Worm (Caenorhabditis elegans) whole organism, young adult: ENCODE measurements around the gene F41G3.20.
A peak's percentile ranks its signal among the peaks of the same experiment; 100 is the strongest.

Experiments used
- B0336.3 ChIP-seq: fragments of 200-800 bp; sonication (Bioruptor generic); IDR thresholded peaks from 2 replicates; pipeline ENCODE4 v1.3.6; 2022; ENCODE audit warnings: missing genetic modification characterization, missing compliant biosample characterization
- D2030.7 ChIP-seq: fragments of 200-800 bp; sonication (Bioruptor generic); IDR thresholded peaks from 2 replicates; pipeline ENCODE4 v1.3.6; 2022; ENCODE audit warnings: missing genetic modification reagents, missing genetic modification characterization, missing compliant biosample characterization
- F33H1.4 ChIP-seq: fragments of 200-800 bp; sonication (Bioruptor generic); IDR thresholded peaks from 2 replicates; pipeline ENCODE4 v1.3.6; 2022; ENCODE audit warnings: missing genetic modification reagents, missing genetic modification characterization, missing compliant biosample characterization
- F52B5.7 ChIP-seq: sonication (generic microtip); optimal IDR thresholded peaks from 2 replicates; lab custom pipeline; 2016; ENCODE audit warnings: mild to moderate bottlenecking, missing genetic modification characterization, missing compliant biosample characterization
- Y53F4B.3 ChIP-seq: fragments of 200-800 bp; sonication (Bioruptor generic); IDR thresholded peaks from 2 replicates; pipeline ENCODE4 v1.3.6; 2022; ENCODE audit warnings: missing genetic modification reagents, missing genetic modification characterization, missing compliant biosample characterization
- Y53G8AR.9 ChIP-seq: fragments of 200-800 bp; sonication (Bioruptor generic); conservative IDR thresholded peaks from 2 replicates; pipeline ENCODE4 v1.3.6; 2022; ENCODE audit warnings: missing genetic modification reagents, missing genetic modification characterization, missing compliant biosample characterization
- Y56A3A.18 ChIP-seq: fragments of 200-800 bp; sonication (Bioruptor generic); IDR thresholded peaks from 2 replicates; pipeline ENCODE4 v1.3.6; 2022; ENCODE audit warnings: missing genetic modification reagents, missing genetic modification characterization, missing compliant biosample characterization
- Y67H2A.10 ChIP-seq: fragments of 200-800 bp; sonication (Bioruptor generic); conservative IDR thresholded peaks from 2 replicates; pipeline ENCODE4 v1.3.6; 2022; ENCODE audit warnings: missing genetic modification reagents, missing genetic modification characterization, missing compliant biosample characterization
- aptf-2 ChIP-seq: fragments of 200-800 bp; sonication (Bioruptor generic); conservative IDR thresholded peaks from 2 replicates; pipeline ENCODE4 v1.3.6; 2022; ENCODE audit warnings: missing genetic modification reagents, missing genetic modification characterization, missing compliant biosample characterization
- attf-3 ChIP-seq: fragments of 200-800 bp; sonication (Bioruptor generic); conservative IDR thresholded peaks from 2 replicates; pipeline ENCODE4 v1.3.6; 2022; ENCODE audit warnings: missing genetic modification reagents, missing genetic modification characterization, missing compliant biosample characterization
- attf-5 ChIP-seq: fragments of 200-800 bp; sonication (Bioruptor generic); optimal IDR thresholded peaks from 2 replicates; lab custom pipeline; 2018; ENCODE audit warnings: mild to moderate bottlenecking, missing genetic modification characterization, missing compliant biosample characterization
- ccch-3 ChIP-seq: fragments of 200-800 bp; sonication (Bioruptor generic); optimal IDR thresholded peaks from 2 replicates; lab custom pipeline; 2018; ENCODE audit warnings: mild to moderate bottlenecking, missing genetic modification characterization, missing compliant biosample characterization
- cebp-1 ChIP-seq, 2 experiments: fragments of 200-800 bp in 1 of 2; sonication (Bioruptor generic) in 1 of 2; sonication (generic microtip) in 1 of 2; IDR thresholded peaks in 1 of 2; optimal IDR thresholded peaks in 1 of 2; 2 replicates each; pipeline versions ENCODE4 v1.3.6 to Lab custom; 2017 to 2022; ENCODE audit warnings: missing compliant biosample characterization in 2 of 2, missing genetic modification characterization in 2 of 2, mild to moderate bottlenecking in 1 of 2, missing genetic modification reagents in 1 of 2, moderate library complexity in 1 of 2
- cebp-2 ChIP-seq: fragments of 200-800 bp; sonication (Bioruptor generic); IDR thresholded peaks from 2 replicates; pipeline ENCODE4 v1.3.6; 2022; ENCODE audit warnings: missing genetic modification characterization, missing compliant biosample characterization
- ceh-100 ChIP-seq: fragments of 200-800 bp; sonication (Bioruptor generic); IDR thresholded peaks from 2 replicates; pipeline ENCODE4 v1.3.6; 2022; ENCODE audit warnings: missing genetic modification reagents, missing genetic modification characterization, missing compliant biosample characterization
- ceh-27 ChIP-seq: fragments of 200-800 bp; sonication (Bioruptor generic); optimal IDR thresholded peaks from 2 replicates; lab custom pipeline; 2018; ENCODE audit warnings: mild to moderate bottlenecking, missing genetic modification characterization, moderate library complexity, missing compliant biosample characterization
- ceh-91 ChIP-seq: fragments of 200-800 bp; sonication (Bioruptor generic); IDR thresholded peaks from 2 replicates; pipeline ENCODE4 v1.3.6; 2022; ENCODE audit warnings: missing genetic modification reagents, missing genetic modification characterization, missing compliant biosample characterization
- efl-1 ChIP-seq: fragments of 150-350 bp; optimal IDR thresholded peaks from 2 replicates; lab custom pipeline; 2014; ENCODE audit warnings: missing biosample characterization, missing genetic modification reagents, missing genetic modification characterization
- ets-4 ChIP-seq: fragments of 200-800 bp; sonication (Bioruptor generic); optimal IDR thresholded peaks from 2 replicates; lab custom pipeline; 2018; ENCODE audit warnings: mild to moderate bottlenecking, missing genetic modification characterization, missing compliant biosample characterization
- gei-17 ChIP-seq: fragments of 200-800 bp; sonication (Bioruptor generic); optimal IDR thresholded peaks from 2 replicates; lab custom pipeline; 2018; ENCODE audit warnings: mild to moderate bottlenecking, missing genetic modification characterization, missing compliant biosample characterization
- him-1 ChIP-seq: sonication (generic microtip); optimal IDR thresholded peaks from 2 replicates; lab custom pipeline; 2016; ENCODE audit warnings: missing genotype, missing genetic modification reagents, missing genetic modification characterization, missing compliant biosample characterization
- hmg-1.2 ChIP-seq: fragments of 200-800 bp; sonication (Bioruptor generic); IDR thresholded peaks from 2 replicates; pipeline ENCODE4 v1.3.6; 2022; ENCODE audit warnings: missing genetic modification reagents, missing genetic modification characterization, missing compliant biosample characterization
- hmg-20 ChIP-seq: fragments of 200-800 bp; sonication (Bioruptor generic); IDR thresholded peaks from 2 replicates; pipeline ENCODE4 v1.3.6; 2022; ENCODE audit warnings: missing genetic modification reagents, missing genetic modification characterization, missing compliant biosample characterization
- let-607 ChIP-seq, 2 experiments: fragments of 200-800 bp in 1 of 2; sonication (Bioruptor generic) in 1 of 2; sonication (generic microtip) in 1 of 2; optimal IDR thresholded peaks; 2 replicates each; lab custom pipeline; 2016 to 2018; ENCODE audit warnings: mild to moderate bottlenecking in 2 of 2, missing compliant biosample characterization in 2 of 2, missing genetic modification characterization in 2 of 2, moderate library complexity in 2 of 2, missing genotype in 1 of 2
- lin-26 ChIP-seq: fragments of 200-800 bp; sonication (Bioruptor generic); IDR thresholded peaks from 2 replicates; pipeline ENCODE4 v1.3.6; 2022; ENCODE audit warnings: missing genetic modification reagents, missing genetic modification characterization, missing compliant biosample characterization
- lin-35 ChIP-seq, 3 experiments: fragments of 150-350 bp in 2 of 3; sonication (generic microtip) in 1 of 3; optimal IDR thresholded peaks; 2 replicates each; lab custom pipeline; 2014 to 2018; ENCODE audit warnings: missing biosample characterization in 3 of 3, missing genetic modification characterization in 3 of 3, missing genetic modification reagents in 3 of 3
- lin-40 ChIP-seq: sonication (generic microtip); optimal IDR thresholded peaks from 2 replicates; lab custom pipeline; 2016; ENCODE audit warnings: missing genetic modification characterization, mild to moderate bottlenecking, missing compliant biosample characterization, missing genotype, missing genetic modification reagents
- mcd-1 ChIP-seq: fragments of 200-800 bp; sonication (Bioruptor generic); IDR thresholded peaks from 2 replicates; pipeline ENCODE4 v1.3.6; 2022; ENCODE audit warnings: missing genetic modification reagents, missing genetic modification characterization, missing compliant biosample characterization
- mel-28 ChIP-seq: sonication (generic microtip); optimal IDR thresholded peaks from 2 replicates; lab custom pipeline; 2016; ENCODE audit warnings: borderline replicate concordance, mild to moderate bottlenecking, missing genetic modification characterization, missing compliant biosample characterization
- nfya-2 ChIP-seq: fragments of 200-800 bp; sonication (Bioruptor generic); IDR thresholded peaks from 2 replicates; pipeline ENCODE4 v1.3.6; 2022; ENCODE audit warnings: missing genetic modification reagents, missing genetic modification characterization, missing compliant biosample characterization
- nhr-90 ChIP-seq: sonication (generic microtip); optimal IDR thresholded peaks from 2 replicates; lab custom pipeline; 2016; ENCODE audit warnings: missing genotype, mild to moderate bottlenecking, missing genetic modification characterization, missing compliant biosample characterization
- pbrm-1 ChIP-seq: fragments of 200-800 bp; sonication (Bioruptor generic); IDR thresholded peaks from 2 replicates; pipeline ENCODE4 v1.3.6; 2022; ENCODE audit warnings: missing genetic modification reagents, missing genetic modification characterization, missing compliant biosample characterization
- snpc-1.1 ChIP-seq: sonication (generic microtip); optimal IDR thresholded peaks from 2 replicates; lab custom pipeline; 2017; ENCODE audit warnings: missing genetic modification characterization, mild to moderate bottlenecking, missing compliant biosample characterization, antibody characterized with exemption, moderate library complexity, missing genotype, missing genetic modification reagents; ENCODE audit not compliant: insufficient read depth
- snpc-4 ChIP-seq, 5 experiments: fragments of 150-350 bp in 1 of 5; sonication (generic microtip) in 4 of 5; optimal IDR thresholded peaks; 2 replicates each; lab custom pipeline; 2014 to 2018; ENCODE audit warnings: missing genetic modification characterization in 5 of 5, missing biosample characterization in 3 of 5, antibody characterized with exemption in 2 of 5, mild to moderate bottlenecking in 2 of 5, missing compliant biosample characterization in 2 of 5, missing genotype in 2 of 5, moderate library complexity in 2 of 5, missing genetic modification reagents in 1 of 5
- tbp1 ChIP-seq: fragments of 200-800 bp; sonication (Bioruptor generic); optimal IDR thresholded peaks from 2 replicates; lab custom pipeline; 2018; ENCODE audit warnings: mild to moderate bottlenecking, missing genetic modification characterization, missing compliant biosample characterization
- tlf-1 ChIP-seq: fragments of 200-800 bp; sonication (Bioruptor generic); optimal IDR thresholded peaks from 2 replicates; lab custom pipeline; 2018; ENCODE audit warnings: mild to moderate bottlenecking, missing genetic modification characterization, missing compliant biosample characterization
- unc-62 ChIP-seq: fragments of 150-350 bp; optimal IDR thresholded peaks from 2 replicates; lab custom pipeline; 2014; ENCODE audit warnings: missing biosample characterization, missing genetic modification reagents, missing genetic modification characterization
- xnd-1 ChIP-seq: sonication (generic microtip); optimal IDR thresholded peaks from 2 replicates; lab custom pipeline; 2016; ENCODE audit warnings: missing genotype, missing genetic modification reagents, missing genetic modification characterization, missing compliant biosample characterization
- zfh-2 ChIP-seq: fragments of 200-800 bp; sonication (Bioruptor generic); conservative IDR thresholded peaks from 2 replicates; pipeline ENCODE4 v1.3.6; 2022; ENCODE audit warnings: missing genetic modification reagents, missing genetic modification characterization, missing compliant biosample characterization
- ztf-18 ChIP-seq: sonication (generic microtip); optimal IDR thresholded peaks from 2 replicates; lab custom pipeline; 2016; ENCODE audit warnings: missing genotype, mild to moderate bottlenecking, missing genetic modification characterization, missing compliant biosample characterization

Gene F41G3.20

DNA sequence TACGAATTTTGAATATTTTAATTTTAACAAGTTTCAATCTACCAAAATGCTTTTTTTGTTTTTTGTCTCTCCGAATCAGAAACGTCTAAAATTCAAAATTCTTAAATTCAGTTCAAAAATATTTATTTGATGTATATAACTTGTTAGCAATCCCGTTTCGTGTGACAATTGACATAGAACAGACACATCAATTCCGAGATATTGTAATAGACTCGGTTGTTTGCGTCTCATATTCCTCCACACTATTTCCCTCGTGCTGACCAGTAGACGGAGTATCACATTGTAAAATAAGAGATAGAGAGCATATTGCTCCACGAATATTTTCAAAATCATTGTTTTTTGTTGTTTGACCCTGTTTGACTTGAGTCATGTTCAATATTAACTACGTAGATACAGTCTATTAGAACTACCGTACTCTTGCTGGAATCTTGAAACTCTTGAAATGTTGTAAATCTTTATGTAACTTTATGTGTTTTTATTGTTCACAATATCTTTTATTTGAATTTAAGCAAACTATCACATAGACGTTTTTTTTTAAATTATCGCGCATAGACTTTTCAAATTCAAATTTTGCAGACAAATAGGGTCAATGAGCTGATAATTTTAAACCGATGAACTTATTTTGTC, 38.0 kb upstream of the F41G3.20 start, which contains the start of gene T13C2.3:
Gene T13C2.3, plus strand, starts transcription at position 577 of the 627 bp plus-strand sequence.
- TF ChIP-seq hmg-20 (GFP tag; lab: Robert Waterston, UW) (no peak), hmg-1.2 (GFP tag; lab: Robert Waterston, UW) (peak; percentile 34), snpc-1.1 (tag; lab: Kevin White, UChicago) (no peak)

DNA sequence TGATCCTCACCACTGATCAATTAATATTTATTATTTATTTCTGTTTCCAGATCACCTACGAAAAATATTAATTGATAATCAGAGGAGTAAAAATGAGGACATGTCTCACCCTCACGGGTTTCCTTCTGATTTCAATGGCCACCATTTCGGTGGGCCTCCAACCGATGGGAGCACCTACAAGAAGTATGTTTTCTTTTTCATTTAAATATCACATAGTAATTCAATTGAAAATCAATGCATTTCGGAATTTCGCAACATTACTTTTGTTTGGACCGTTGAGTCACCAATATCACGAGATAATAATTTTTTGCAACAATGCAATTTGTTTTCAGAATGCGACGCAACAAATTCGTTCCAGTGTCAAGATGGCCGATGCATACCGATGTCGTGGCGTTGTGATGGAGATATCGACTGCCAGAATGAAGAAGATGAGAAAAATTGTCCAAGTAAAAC, 32.6 kb upstream of the F41G3.20 start, which contains the start of gene gldi-2:
Gene gldi-2, plus strand, starts transcription at position 51 of the 453 bp plus-strand sequence.
- TF ChIP-seq F33H1.4 (no peak), cebp-1 (GFP tag; IDR thresholded peaks at IDR 0.05; lab: Robert Waterston, UW) (peak; percentile 56; the same call in 1 of the 2 replicates), cebp-1 (tag; optimal IDR thresholded peaks at IDR 0.05; lab: Kevin White, UChicago) (peak; percentile 86), him-1 (tag; lab: Kevin White, UChicago) (no peak), mel-28 (tag; lab: Kevin White, UChicago) (no peak), attf-3 (GFP tag; lab: Robert Waterston, UW) (no peak), F52B5.7 (tag; lab: Kevin White, UChicago) (no peak)

DNA sequence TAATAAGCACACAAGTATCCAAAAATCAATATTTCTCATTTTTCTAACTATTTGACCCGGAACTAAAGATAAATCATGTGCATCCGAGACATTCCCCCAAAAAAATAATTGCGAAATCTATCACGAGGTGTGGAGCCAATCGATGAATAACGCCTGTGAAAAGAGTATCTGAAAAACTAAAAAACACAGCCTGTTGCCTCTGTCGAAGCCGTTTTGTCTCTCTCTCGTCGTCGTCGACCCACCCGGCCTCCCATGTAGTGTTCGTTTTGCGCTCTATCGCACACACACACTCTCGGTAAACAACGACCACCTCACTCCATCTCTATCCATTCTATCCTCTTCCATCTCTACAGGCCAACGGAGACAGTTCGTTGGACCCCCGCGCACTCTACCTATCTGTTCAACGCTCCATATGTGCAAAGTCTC, 31.9 kb upstream of the F41G3.20 start:
- TF ChIP-seq Y53G8AR.9 (GFP tag; lab: Robert Waterston, UW) (no peak), ccch-3 (GFP tag; lab: Kevin White, UChicago) (no peak), ets-4 (no peak), lin-40 (tag; lab: Kevin White, UChicago) (peak; percentile 23), efl-1 (GFP tag; lab: Kevin White, UChicago) (no peak), D2030.7 (GFP tag; lab: Robert Waterston, UW) (no peak), mcd-1 (peak; percentile 70), gei-17 (peak; percentile 14), snpc-4 (GFP tag; optimal IDR thresholded peaks at IDR 0.05; lab: Kevin White, UChicago) (no peak), snpc-4 (tag; optimal IDR thresholded peaks at IDR 0.05; lab: Kevin White, UChicago) (peak in 2 of 4 experiments; percentile 12 to 22), ztf-18 (tag; lab: Kevin White, UChicago) (peak; percentile 39), ceh-91 (GFP tag; lab: Robert Waterston, UW) (no peak), tbp1 (peak; percentile 26), Y67H2A.10 (GFP tag; lab: Robert Waterston, UW) (0 out of 2 replicates have a peak, but pooled peaks have one; percentile 58), lin-35 (GFP tag; optimal IDR thresholded peaks at IDR 0.05; lab: Kevin White, UChicago) (peak in 1 of 3 experiments; percentile 41), cebp-2 (GFP tag; lab: Robert Waterston, UW) (0 out of 2 replicates have a peak, but pooled peaks have one; percentile 15), B0336.3 (GFP tag; lab: Robert Waterston, UW) (peak; percentile 41), zfh-2 (GFP tag; lab: Robert Waterston, UW) (peak; percentile 82), hmg-20 (GFP tag; lab: Robert Waterston, UW) (no peak), tlf-1 (GFP tag; lab: Kevin White, UChicago) (peak; percentile 42), Y53F4B.3 (no peak), ceh-27 (peak; percentile 76), lin-26 (GFP tag; lab: Robert Waterston, UW) (0 out of 2 replicates have a peak, but pooled peaks have one; percentile 44), pbrm-1 (GFP tag; lab: Robert Waterston, UW) (0 out of 2 replicates have a peak, but pooled peaks have one; percentile 33), cebp-1 (GFP tag; IDR thresholded peaks at IDR 0.05; lab: Robert Waterston, UW) (peak; percentile 98), cebp-1 (tag; optimal IDR thresholded peaks at IDR 0.05; lab: Kevin White, UChicago) (peak; percentile 99), Y56A3A.18 (no peak), hmg-1.2 (GFP tag; lab: Robert Waterston, UW) (peak; percentile 45), unc-62 (GFP tag; lab: Kevin White, UChicago) (no peak), attf-5 (peak; percentile 92), attf-3 (GFP tag; lab: Robert Waterston, UW) (peak; percentile 34; the same call in 1 of the 2 replicates), ceh-100 (GFP tag; lab: Robert Waterston, UW) (no peak), nhr-90 (no peak), aptf-2 (GFP tag; lab: Robert Waterston, UW) (no peak), xnd-1 (tag; lab: Kevin White, UChicago) (no peak), nfya-2 (GFP tag; lab: Robert Waterston, UW) (no peak), let-607 (tag; optimal IDR thresholded peaks at IDR 0.05; lab: Kevin White, UChicago) (no peak)
